Worm (Caenorhabditis elegans) whole organism, L4 larva: ENCODE results near the gene hil-4.
A peak's percentile ranks its signal among the peaks of the same experiment; 100 is the strongest.

ENCODE experiments used
- F37D6.2 ChIP-seq: sonication (generic microtip); optimal IDR thresholded peaks from 2 replicates; lab custom pipeline; 2016; ENCODE audit warnings: mild to moderate bottlenecking, missing genetic modification characterization, missing compliant biosample characterization
- R02D3.7 ChIP-seq: fragments of 150-350 bp; sonication (generic microtip); optimal IDR thresholded peaks from 3 replicates; lab custom pipeline; 2014; ENCODE audit warnings: missing biosample characterization, missing genetic modification characterization
- T26A8.4 ChIP-seq: fragments of 200-800 bp; sonication (Bioruptor generic); IDR thresholded peaks from 2 replicates; pipeline ENCODE4 v1.3.6; 2022; ENCODE audit warnings: missing genetic modification characterization, missing compliant biosample characterization
- attf-4 ChIP-seq: sonication (generic microtip); optimal IDR thresholded peaks from 3 replicates; lab custom pipeline; 2017; ENCODE audit warnings: missing biosample characterization, missing genetic modification characterization
- daf-16 ChIP-seq, 3 experiments: sonication (generic microtip); optimal IDR thresholded peaks; 2 replicates each; lab custom pipeline; 2016 to 2017; ENCODE audit warnings: missing genetic modification characterization in 3 of 3, missing genetic modification reagents in 3 of 3, mild to moderate bottlenecking in 2 of 3, missing compliant biosample characterization in 2 of 3, missing biosample characterization in 1 of 3, moderate library complexity in 1 of 3
- dpl-1 ChIP-seq: fragments of 150-350 bp; optimal IDR thresholded peaks from 2 replicates; lab custom pipeline; 2014; ENCODE audit warnings: missing biosample characterization, missing genetic modification reagents, missing genetic modification characterization
- fos-1 ChIP-seq: fragments of 150-350 bp; optimal IDR thresholded peaks from 2 replicates; lab custom pipeline; 2014; ENCODE audit warnings: missing biosample characterization, missing genetic modification characterization
- lin-13 ChIP-seq: fragments of 150-350 bp; optimal IDR thresholded peaks from 2 replicates; lab custom pipeline; 2014; ENCODE audit warnings: missing biosample characterization, missing genetic modification reagents, missing genetic modification characterization
- skn-1 ChIP-seq: fragments of 150-350 bp; optimal IDR thresholded peaks from 2 replicates; lab custom pipeline; 2014; ENCODE audit warnings: missing biosample characterization, missing genetic modification characterization
- snpc-4 ChIP-seq: fragments of 150-350 bp; optimal IDR thresholded peaks from 2 replicates; lab custom pipeline; 2014; ENCODE audit warnings: missing biosample characterization, missing genetic modification characterization
- unc-62 ChIP-seq, 3 experiments: fragments of 150-350 bp in 1 of 3; sonication (generic microtip); optimal IDR thresholded peaks in 2 of 3; peaks in 1 of 3; 1 replicate in 1 of 3; 2 replicates in 2 of 3; lab custom pipeline; 2014 to 2017; ENCODE audit warnings: missing biosample characterization in 3 of 3, missing genetic modification characterization in 3 of 3, missing genetic modification reagents in 3 of 3, missing genotype in 1 of 3

ce11 chrV:4775140-4775539 lies 21.0 kb downstream of the hil-4 start:
- peak in 1 of 2 experiments; percentile 68 for TF ChIP-seq unc-62 (GFP tag; optimal IDR thresholded peaks at IDR 0.05 in 1 of 2; lab: Kevin White, UChicago)
- TF ChIP-seq unc-62 (tag; optimal IDR thresholded peaks at IDR 0.05; lab: Kevin White, UChicago), result no peak
- no peak for TF ChIP-seq skn-1 (tag; lab: Kevin White, UChicago)
- no peak for TF ChIP-seq dpl-1 (GFP tag; lab: Kevin White, UChicago)
- TF ChIP-seq snpc-4 (tag; lab: Kevin White, UChicago), result no peak
- TF ChIP-seq F37D6.2 (tag; lab: Kevin White, UChicago), result no peak
- TF ChIP-seq fos-1, result no peak
- no peak for TF ChIP-seq daf-16 (GFP tag; optimal IDR thresholded peaks at IDR 0.05; lab: Kevin White, UChicago)
- TF ChIP-seq daf-16 (tag; optimal IDR thresholded peaks at IDR 0.05; lab: Kevin White, UChicago), result no peak
- no peak for TF ChIP-seq lin-13 (GFP tag; lab: Kevin White, UChicago)
- no peak for TF ChIP-seq attf-4
- no peak for TF ChIP-seq R02D3.7 (tag; lab: Kevin White, UChicago)
- no peak for TF ChIP-seq T26A8.4
